Worm (Caenorhabditis elegans) whole organism, mixed stage, embryonic: Measurements from ENCODE around the gene cth-1.

Source experiments
- bed-3 ChIP-seq: fragments of 200-800 bp; sonication (Bioruptor generic); optimal IDR thresholded peaks from 3 replicates; lab custom pipeline; 2018; ENCODE audit warnings: mild to moderate bottlenecking, missing genetic modification characterization, moderate library complexity, missing compliant biosample characterization
- cnd-1 ChIP-seq: fragments of 200-800 bp; sonication (Bioruptor generic); optimal IDR thresholded peaks from 2 replicates; lab custom pipeline; 2018; ENCODE audit warnings: mild to moderate bottlenecking, missing genetic modification characterization, missing compliant biosample characterization
- flh-1 ChIP-seq: fragments of 200-800 bp; sonication (Bioruptor generic); optimal IDR thresholded peaks from 2 replicates; lab custom pipeline; 2018; ENCODE audit warnings: mild to moderate bottlenecking, missing genetic modification characterization, moderate library complexity, missing compliant biosample characterization
- hlh-1 ChIP-seq: fragments of 150-350 bp; optimal IDR thresholded peaks from 2 replicates; lab custom pipeline; 2014; ENCODE audit warnings: missing biosample characterization, missing genetic modification reagents, missing genetic modification characterization
- lin-13 ChIP-seq: fragments of 150-350 bp; optimal IDR thresholded peaks from 2 replicates; lab custom pipeline; 2014; ENCODE audit warnings: missing biosample characterization, missing genetic modification characterization
- mab-5 ChIP-seq: fragments of 150-350 bp; optimal IDR thresholded peaks from 2 replicates; lab custom pipeline; 2014; ENCODE audit warnings: missing biosample characterization, missing genetic modification characterization
- mep-1 ChIP-seq: fragments of 150-350 bp; optimal IDR thresholded peaks from 2 replicates; lab custom pipeline; 2017; ENCODE audit warnings: missing biosample characterization, missing genetic modification reagents, missing genetic modification characterization, inconsistent platforms
- nhr-12 ChIP-seq: fragments of 150-350 bp; optimal IDR thresholded peaks from 2 replicates; lab custom pipeline; 2014; ENCODE audit warnings: missing biosample characterization, missing genetic modification characterization
- nhr-28 ChIP-seq: fragments of 150-350 bp; optimal IDR thresholded peaks from 2 replicates; lab custom pipeline; 2014; ENCODE audit warnings: missing biosample characterization, missing genetic modification characterization
- nhr-76 ChIP-seq: sonication (generic microtip); optimal IDR thresholded peaks from 2 replicates; lab custom pipeline; 2017; ENCODE audit warnings: missing biosample characterization, missing genetic modification characterization
- snpc-4 ChIP-seq: fragments of 150-350 bp; optimal IDR thresholded peaks from 2 replicates; lab custom pipeline; 2014; ENCODE audit warnings: missing biosample characterization, missing genetic modification characterization
- sptf-1 ChIP-seq: sonication (generic microtip); optimal IDR thresholded peaks from 2 replicates; lab custom pipeline; 2017; ENCODE audit warnings: mild to moderate bottlenecking, missing genetic modification characterization, moderate library complexity, missing compliant biosample characterization
- unc-62 ChIP-seq: fragments of 150-350 bp; optimal IDR thresholded peaks from 2 replicates; lab custom pipeline; 2014; ENCODE audit warnings: missing biosample characterization, missing genetic modification reagents, missing genetic modification characterization

DNA sequence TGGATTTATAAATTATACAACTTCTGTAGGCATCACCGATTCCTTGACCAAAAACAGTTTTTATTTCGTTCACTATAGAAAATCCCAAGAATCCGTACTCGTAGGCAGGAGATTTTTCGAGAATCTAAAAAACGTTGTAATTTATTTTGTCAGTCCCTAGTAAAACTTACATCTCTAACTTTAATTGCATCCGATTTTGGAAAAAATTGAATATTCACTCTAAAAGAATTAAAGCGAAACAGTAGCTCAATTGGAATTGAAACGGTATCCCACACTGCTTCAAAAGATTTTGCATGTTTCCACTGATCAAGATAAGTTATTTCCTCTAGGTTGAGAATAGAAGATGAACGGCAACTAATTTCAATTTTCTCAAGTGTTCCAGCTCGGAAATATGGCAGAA is 30.8 kb downstream of the cth-1 start, which contains the start of gene fbxa-142:
- TF ChIP-seq nhr-28 (no peak), mab-5 (tag; lab: Kevin White, UChicago) (no peak), nhr-12 (tag; lab: Kevin White, UChicago) (no peak), sptf-1 (tag; lab: Kevin White, UChicago) (no peak), bed-3 (GFP tag; lab: Kevin White, UChicago) (no peak), unc-62 (GFP tag; lab: Kevin White, UChicago) (no peak), snpc-4 (no peak), flh-1 (GFP tag; lab: Kevin White, UChicago) (no peak), nhr-76 (tag; lab: Kevin White, UChicago) (no peak), hlh-1 (tag; lab: Kevin White, UChicago) (no peak), lin-13 (no peak), cnd-1 (no peak), mep-1 (no peak)
